Worm (Caenorhabditis elegans): Measurements from ENCODE around the gene enpl-1.

- TF ChIP-seq unc-55 (GFP tag; optimal IDR thresholded peaks at IDR 0.05), result no peak
- no peak for TF ChIP-seq ama-1 (optimal IDR thresholded peaks at IDR 0.05)
- TF ChIP-seq ceh-9 (tag; optimal IDR thresholded peaks at IDR 0.05), result no peak
- no peak for TF ChIP-seq ztf-16 (tag; optimal IDR thresholded peaks at IDR 0.05)
- TF ChIP-seq ttx-3 (tag; optimal IDR thresholded peaks at IDR 0.05), result no peak
- TF ChIP-seq sdc-2 (tag; optimal IDR thresholded peaks at IDR 0.05), result no peak
- TF ChIP-seq nhr-11 (tag; optimal IDR thresholded peaks at IDR 0.05), result no peak
- TF ChIP-seq npax-4 (tag; optimal IDR thresholded peaks at IDR 0.05), result no peak
- TF ChIP-seq ceh-45 (GFP tag; IDR thresholded peaks at IDR 0.05), result no peak
Measured at ce11 chrIV:11150844-11151243, 31.7 kb downstream of the enpl-1 start, which contains the start of gene C08F8.2.

Data from whole organism, late embryonic.